Worm (Caenorhabditis elegans) whole organism, young adult: ENCODE data around the gene F59C12.3.

ENCODE experiments used
- D2030.7 ChIP-seq: fragments of 200-800 bp; sonication (Bioruptor generic); IDR thresholded peaks from 2 replicates; pipeline ENCODE4 v1.3.6; 2022; ENCODE audit warnings: missing genetic modification reagents, missing genetic modification characterization, missing compliant biosample characterization
- F23B12.7 ChIP-seq: sonication (generic microtip); optimal IDR thresholded peaks from 2 replicates; lab custom pipeline; 2017; ENCODE audit warnings: missing genetic modification characterization, mild to moderate bottlenecking, missing compliant biosample characterization, antibody characterized with exemption, moderate library complexity; ENCODE audit not compliant: insufficient read depth
- F33H1.4 ChIP-seq: fragments of 200-800 bp; sonication (Bioruptor generic); IDR thresholded peaks from 2 replicates; pipeline ENCODE4 v1.3.6; 2022; ENCODE audit warnings: missing genetic modification reagents, missing genetic modification characterization, missing compliant biosample characterization
- F37B4.10 ChIP-seq: fragments of 200-800 bp; sonication (Bioruptor generic); IDR thresholded peaks from 2 replicates; pipeline ENCODE4 v1.3.6; 2022; ENCODE audit warnings: missing genetic modification characterization, missing compliant biosample characterization
- F55B11.4 ChIP-seq: sonication (generic microtip); optimal IDR thresholded peaks from 2 replicates; lab custom pipeline; 2016; ENCODE audit warnings: missing compliant biosample characterization, missing genetic modification characterization, borderline replicate concordance; ENCODE audit not compliant: insufficient read depth
- F57C9.4 ChIP-seq: sonication (generic microtip); optimal IDR thresholded peaks from 2 replicates; lab custom pipeline; 2017; ENCODE audit warnings: mild to moderate bottlenecking, missing genetic modification characterization, missing compliant biosample characterization
- T07F8.4 ChIP-seq: sonication (generic microtip); optimal IDR thresholded peaks from 2 replicates; lab custom pipeline; 2016; ENCODE audit warnings: mild to moderate bottlenecking, missing genetic modification characterization, moderate library complexity, missing compliant biosample characterization
- Y56A3A.18 ChIP-seq: fragments of 200-800 bp; sonication (Bioruptor generic); IDR thresholded peaks from 2 replicates; pipeline ENCODE4 v1.3.6; 2022; ENCODE audit warnings: missing genetic modification reagents, missing genetic modification characterization, missing compliant biosample characterization
- Y79H2A.3 ChIP-seq: fragments of 200-800 bp; sonication (Bioruptor generic); conservative IDR thresholded peaks from 2 replicates; pipeline ENCODE4 v1.3.6; 2022; ENCODE audit warnings: missing genetic modification reagents, missing genetic modification characterization, missing compliant biosample characterization
- Y95B8A.8 ChIP-seq: fragments of 200-800 bp; sonication (Bioruptor generic); IDR thresholded peaks from 2 replicates; pipeline ENCODE4 v1.3.6; 2022; ENCODE audit warnings: missing genetic modification reagents, missing genetic modification characterization, missing compliant biosample characterization
- ZK185.1 ChIP-seq: sonication (generic microtip); optimal IDR thresholded peaks from 2 replicates; lab custom pipeline; 2016; ENCODE audit warnings: mild to moderate bottlenecking, missing genetic modification characterization, missing compliant biosample characterization; ENCODE audit not compliant: poor library complexity, severe bottlenecking
- attf-5 ChIP-seq: fragments of 200-800 bp; sonication (Bioruptor generic); optimal IDR thresholded peaks from 2 replicates; lab custom pipeline; 2018; ENCODE audit warnings: mild to moderate bottlenecking, missing genetic modification characterization, missing compliant biosample characterization
- attf-6 ChIP-seq: fragments of 200-800 bp; sonication (Bioruptor generic); IDR thresholded peaks from 2 replicates; pipeline ENCODE4 v1.3.6; 2022; ENCODE audit warnings: missing genetic modification reagents, missing genetic modification characterization, missing compliant biosample characterization
- bed-1 ChIP-seq: fragments of 200-800 bp; sonication (Bioruptor generic); IDR thresholded peaks from 2 replicates; pipeline ENCODE4 v1.3.6; 2022; ENCODE audit warnings: missing genetic modification reagents, missing genetic modification characterization, missing compliant biosample characterization
- cebp-2 ChIP-seq: fragments of 200-800 bp; sonication (Bioruptor generic); IDR thresholded peaks from 2 replicates; pipeline ENCODE4 v1.3.6; 2022; ENCODE audit warnings: missing genetic modification characterization, missing compliant biosample characterization
- ceh-100 ChIP-seq: fragments of 200-800 bp; sonication (Bioruptor generic); IDR thresholded peaks from 2 replicates; pipeline ENCODE4 v1.3.6; 2022; ENCODE audit warnings: missing genetic modification reagents, missing genetic modification characterization, missing compliant biosample characterization
- ceh-27 ChIP-seq: fragments of 200-800 bp; sonication (Bioruptor generic); optimal IDR thresholded peaks from 2 replicates; lab custom pipeline; 2018; ENCODE audit warnings: mild to moderate bottlenecking, missing genetic modification characterization, moderate library complexity, missing compliant biosample characterization
- ceh-40 ChIP-seq: fragments of 200-800 bp; sonication (Bioruptor generic); IDR thresholded peaks from 2 replicates; pipeline ENCODE4 v1.3.6; 2022; ENCODE audit warnings: missing genetic modification characterization, missing compliant biosample characterization
- ceh-58 ChIP-seq: fragments of 200-800 bp; sonication (Bioruptor generic); IDR thresholded peaks from 2 replicates; pipeline ENCODE4 v1.3.6; 2022; ENCODE audit warnings: missing genetic modification characterization, missing compliant biosample characterization
- ceh-91 ChIP-seq: fragments of 200-800 bp; sonication (Bioruptor generic); IDR thresholded peaks from 2 replicates; pipeline ENCODE4 v1.3.6; 2022; ENCODE audit warnings: missing genetic modification reagents, missing genetic modification characterization, missing compliant biosample characterization
- dox-1 ChIP-seq: fragments of 200-800 bp; sonication (Bioruptor generic); IDR thresholded peaks from 2 replicates; pipeline ENCODE4 v1.3.6; 2022; ENCODE audit warnings: missing genetic modification reagents, missing genetic modification characterization, missing compliant biosample characterization
- dpff-1 ChIP-seq: sonication (generic microtip); optimal IDR thresholded peaks from 2 replicates; lab custom pipeline; 2017; ENCODE audit warnings: mild to moderate bottlenecking, missing genetic modification characterization, missing compliant biosample characterization
- efl-1 ChIP-seq: fragments of 150-350 bp; optimal IDR thresholded peaks from 2 replicates; lab custom pipeline; 2014; ENCODE audit warnings: missing biosample characterization, missing genetic modification reagents, missing genetic modification characterization
- ets-4 ChIP-seq: fragments of 200-800 bp; sonication (Bioruptor generic); optimal IDR thresholded peaks from 2 replicates; lab custom pipeline; 2018; ENCODE audit warnings: mild to moderate bottlenecking, missing genetic modification characterization, missing compliant biosample characterization
- hmg-20 ChIP-seq: fragments of 200-800 bp; sonication (Bioruptor generic); IDR thresholded peaks from 2 replicates; pipeline ENCODE4 v1.3.6; 2022; ENCODE audit warnings: missing genetic modification reagents, missing genetic modification characterization, missing compliant biosample characterization
- hrde-1 ChIP-seq: sonication (generic microtip); optimal IDR thresholded peaks from 2 replicates; lab custom pipeline; 2016; ENCODE audit warnings: missing genetic modification characterization, mild to moderate bottlenecking, missing compliant biosample characterization, moderate library complexity, missing genotype, missing genetic modification reagents, borderline replicate concordance
- hsf-1 ChIP-seq: fragments of 200-800 bp; sonication (Bioruptor generic); IDR thresholded peaks from 2 replicates; pipeline ENCODE4 v1.3.6; 2022; ENCODE audit warnings: missing genetic modification reagents, missing genetic modification characterization, missing compliant biosample characterization
- lag-1 ChIP-seq: fragments of 200-800 bp; sonication (Bioruptor generic); IDR thresholded peaks from 2 replicates; pipeline ENCODE4 v1.3.6; 2022; ENCODE audit warnings: missing genetic modification reagents, missing genetic modification characterization, missing compliant biosample characterization
- lin-54 ChIP-seq: fragments of 200-800 bp; sonication (Bioruptor generic); optimal IDR thresholded peaks from 2 replicates; lab custom pipeline; 2018; ENCODE audit warnings: mild to moderate bottlenecking, missing genetic modification characterization, missing compliant biosample characterization
- lir-1 ChIP-seq: fragments of 200-800 bp; sonication (Bioruptor generic); conservative IDR thresholded peaks from 2 replicates; pipeline ENCODE4 v1.3.6; 2022; ENCODE audit warnings: missing genetic modification reagents, missing genetic modification characterization, missing compliant biosample characterization
- lsy-27 ChIP-seq: sonication (generic microtip); optimal IDR thresholded peaks from 2 replicates; lab custom pipeline; 2017; ENCODE audit warnings: missing genetic modification characterization, mild to moderate bottlenecking, missing compliant biosample characterization, antibody characterized with exemption, missing genotype, borderline replicate concordance; ENCODE audit not compliant: insufficient read depth
- madf-3 ChIP-seq: fragments of 200-800 bp; sonication (Bioruptor generic); IDR thresholded peaks from 2 replicates; pipeline ENCODE4 v1.3.6; 2022; ENCODE audit warnings: missing genetic modification reagents, missing genetic modification characterization, missing compliant biosample characterization
- nhr-80 ChIP-seq: sonication (generic microtip); optimal IDR thresholded peaks from 2 replicates; lab custom pipeline; 2016; ENCODE audit warnings: missing genetic modification characterization, missing compliant biosample characterization
- pha-4 ChIP-seq: fragments of 150-350 bp; sonication (generic microtip); optimal IDR thresholded peaks from 2 replicates; lab custom pipeline; 2014; ENCODE audit warnings: missing biosample characterization, missing genetic modification reagents, missing genetic modification characterization
- sdz-38 ChIP-seq: sonication (generic microtip); optimal IDR thresholded peaks from 2 replicates; lab custom pipeline; 2016; ENCODE audit warnings: missing genotype, missing genetic modification characterization, missing compliant biosample characterization
- sea-2 ChIP-seq: fragments of 200-800 bp; sonication (Bioruptor generic); IDR thresholded peaks from 2 replicates; pipeline ENCODE4 v1.3.6; 2022; ENCODE audit warnings: missing genetic modification characterization, missing compliant biosample characterization
- snpc-1.1 ChIP-seq: sonication (generic microtip); optimal IDR thresholded peaks from 2 replicates; lab custom pipeline; 2017; ENCODE audit warnings: missing genetic modification characterization, mild to moderate bottlenecking, missing compliant biosample characterization, antibody characterized with exemption, moderate library complexity, missing genotype, missing genetic modification reagents; ENCODE audit not compliant: insufficient read depth
- snpc-4 ChIP-seq, 5 experiments: fragments of 150-350 bp in 1 of 5; sonication (generic microtip) in 4 of 5; optimal IDR thresholded peaks; 2 replicates each; lab custom pipeline; 2014 to 2018; ENCODE audit warnings: missing genetic modification characterization in 5 of 5, missing biosample characterization in 3 of 5, antibody characterized with exemption in 2 of 5, mild to moderate bottlenecking in 2 of 5, missing compliant biosample characterization in 2 of 5, missing genotype in 2 of 5, moderate library complexity in 2 of 5, missing genetic modification reagents in 1 of 5
- tbx-9 ChIP-seq: sonication (generic microtip); optimal IDR thresholded peaks from 2 replicates; lab custom pipeline; 2016; ENCODE audit warnings: borderline replicate concordance, missing genetic modification characterization, inconsistent platforms, missing compliant biosample characterization
- tlf-1 ChIP-seq: fragments of 200-800 bp; sonication (Bioruptor generic); optimal IDR thresholded peaks from 2 replicates; lab custom pipeline; 2018; ENCODE audit warnings: mild to moderate bottlenecking, missing genetic modification characterization, missing compliant biosample characterization
- unc-130 ChIP-seq: sonication (generic microtip); optimal IDR thresholded peaks from 2 replicates; lab custom pipeline; 2016; ENCODE audit warnings: missing genetic modification reagents, missing genetic modification characterization, missing compliant biosample characterization
- unc-62 ChIP-seq: fragments of 150-350 bp; optimal IDR thresholded peaks from 2 replicates; lab custom pipeline; 2014; ENCODE audit warnings: missing biosample characterization, missing genetic modification reagents, missing genetic modification characterization
- xnd-1 ChIP-seq: sonication (generic microtip); optimal IDR thresholded peaks from 2 replicates; lab custom pipeline; 2016; ENCODE audit warnings: missing genotype, missing genetic modification reagents, missing genetic modification characterization, missing compliant biosample characterization
- zfh-2 ChIP-seq: fragments of 200-800 bp; sonication (Bioruptor generic); conservative IDR thresholded peaks from 2 replicates; pipeline ENCODE4 v1.3.6; 2022; ENCODE audit warnings: missing genetic modification reagents, missing genetic modification characterization, missing compliant biosample characterization
- ztf-18 ChIP-seq: sonication (generic microtip); optimal IDR thresholded peaks from 2 replicates; lab custom pipeline; 2016; ENCODE audit warnings: missing genotype, mild to moderate bottlenecking, missing genetic modification characterization, missing compliant biosample characterization
- ztf-26 ChIP-seq: sonication (generic microtip); optimal IDR thresholded peaks from 2 replicates; lab custom pipeline; 2017; ENCODE audit warnings: missing genetic modification characterization, missing compliant biosample characterization

F59C12.3 gene

ce11 chrX:16641678-16642077 lies 32.4 kb upstream of the F59C12.3 start:
- TF ChIP-seq ceh-58 (GFP tag; lab: Robert Waterston, UW) = no peak
- no peak for TF ChIP-seq zfh-2 (GFP tag; lab: Robert Waterston, UW)
- TF ChIP-seq attf-5 (GFP tag; lab: Kevin White, UChicago) = no peak
- no peak for TF ChIP-seq attf-6
- no peak for TF ChIP-seq ztf-18 (tag; lab: Kevin White, UChicago)
- TF ChIP-seq Y79H2A.3 (GFP tag; lab: Robert Waterston, UW) = no peak
- TF ChIP-seq, all 124 proteins: peak for 0

- TF ChIP-seq Y56A3A.18 (GFP tag; lab: Robert Waterston, UW) (peak; percentile 84), attf-6 (no peak), D2030.7 (GFP tag; lab: Robert Waterston, UW) (peak; percentile 88), cebp-2 (GFP tag; lab: Robert Waterston, UW) (0 out of 2 replicates have a peak, but pooled peaks have one; percentile 78), F37B4.10 (peak; percentile 19; the same call in 1 of the 2 replicates), hrde-1 (tag; lab: Kevin White, UChicago) (peak; percentile 30), ets-4 (GFP tag; lab: Kevin White, UChicago) (peak; percentile 5), F57C9.4 (no peak), madf-3 (no peak), snpc-4 (GFP tag; optimal IDR thresholded peaks at IDR 0.05; lab: Kevin White, UChicago) (peak; percentile 55), snpc-4 (tag; optimal IDR thresholded peaks at IDR 0.05; lab: Kevin White, UChicago) (peak; percentile 43 to 86 (median 65)), lsy-27 (peak; percentile 54), unc-130 (GFP tag; lab: Kevin White, UChicago) (peak; percentile 30), hsf-1 (GFP tag; lab: Robert Waterston, UW) (no peak), dox-1 (GFP tag; lab: Robert Waterston, UW) (peak; percentile 90), lin-54 (GFP tag; lab: Kevin White, UChicago) (peak; percentile 38), dpff-1 (tag; lab: Kevin White, UChicago) (no peak), bed-1 (GFP tag; lab: Robert Waterston, UW) (no peak), nhr-80 (tag; lab: Kevin White, UChicago) (peak; percentile 36), pha-4 (tag; lab: Kevin White, UChicago) (no peak), ceh-27 (GFP tag; lab: Kevin White, UChicago) (peak; percentile 70), unc-62 (GFP tag; lab: Kevin White, UChicago) (no peak), ztf-26 (tag; lab: Kevin White, UChicago) (peak; percentile 74), sdz-38 (tag; lab: Kevin White, UChicago) (no peak), ceh-91 (GFP tag; lab: Robert Waterston, UW) (no peak), efl-1 (no peak), ceh-100 (GFP tag; lab: Robert Waterston, UW) (no peak), xnd-1 (tag; lab: Kevin White, UChicago) (no peak), lag-1 (GFP tag; lab: Robert Waterston, UW) (no peak), tbx-9 (tag; lab: Kevin White, UChicago) (no peak), Y95B8A.8 (GFP tag; lab: Robert Waterston, UW) (peak; percentile 25; the same call in 1 of the 2 replicates), F33H1.4 (GFP tag; lab: Robert Waterston, UW) (no peak), tlf-1 (GFP tag; lab: Kevin White, UChicago) (peak; percentile 33), snpc-1.1 (tag; lab: Kevin White, UChicago) (peak; percentile 75), ceh-40 (GFP tag; lab: Robert Waterston, UW) (0 out of 2 replicates have a peak, but pooled peaks have one; percentile 29), sea-2 (GFP tag; lab: Robert Waterston, UW) (no peak), lir-1 (peak; percentile 60), F23B12.7 (tag; lab: Kevin White, UChicago) (peak; percentile 71), ZK185.1 (tag; lab: Kevin White, UChicago) (peak; percentile 87), F55B11.4 (tag; lab: Kevin White, UChicago) (no peak), T07F8.4 (tag; lab: Kevin White, UChicago) (peak; percentile 67), hmg-20 (GFP tag; lab: Robert Waterston, UW) (peak; percentile 75)
Measured at ce11 chrX:16634708-16635107, 25.4 kb upstream of the F59C12.3 start.
